Worm (Caenorhabditis elegans) whole organism, young adult: ENCODE measurements around the gene T28F3.11.

ENCODE experiments used
- B0261.1 ChIP-seq: sonication (generic microtip); optimal IDR thresholded peaks from 2 replicates; lab custom pipeline; 2016; ENCODE audit warnings: mild to moderate bottlenecking, missing genetic modification characterization, moderate library complexity, missing compliant biosample characterization
- C17E4.6 ChIP-seq: fragments of 200-800 bp; sonication (Bioruptor generic); IDR thresholded peaks from 2 replicates; pipeline ENCODE4 v1.3.6; 2022; ENCODE audit warnings: missing genetic modification reagents, missing genetic modification characterization, missing compliant biosample characterization
- D2030.7 ChIP-seq: fragments of 200-800 bp; sonication (Bioruptor generic); IDR thresholded peaks from 2 replicates; pipeline ENCODE4 v1.3.6; 2022; ENCODE audit warnings: missing genetic modification reagents, missing genetic modification characterization, missing compliant biosample characterization
- F10E7.11 ChIP-seq: sonication (generic microtip); optimal IDR thresholded peaks from 2 replicates; lab custom pipeline; 2017; ENCODE audit warnings: mild to moderate bottlenecking, missing genetic modification characterization, moderate library complexity, missing compliant biosample characterization
- F52B5.7 ChIP-seq: sonication (generic microtip); optimal IDR thresholded peaks from 2 replicates; lab custom pipeline; 2016; ENCODE audit warnings: mild to moderate bottlenecking, missing genetic modification characterization, missing compliant biosample characterization
- F55B11.4 ChIP-seq: sonication (generic microtip); optimal IDR thresholded peaks from 2 replicates; lab custom pipeline; 2016; ENCODE audit warnings: missing compliant biosample characterization, missing genetic modification characterization, borderline replicate concordance; ENCODE audit not compliant: insufficient read depth
- F57A8.1 ChIP-seq: fragments of 200-800 bp; sonication (Bioruptor generic); optimal IDR thresholded peaks from 2 replicates; lab custom pipeline; 2018; ENCODE audit warnings: mild to moderate bottlenecking, missing genetic modification characterization, moderate library complexity, missing compliant biosample characterization
- T07F8.4 ChIP-seq: sonication (generic microtip); optimal IDR thresholded peaks from 2 replicates; lab custom pipeline; 2016; ENCODE audit warnings: mild to moderate bottlenecking, missing genetic modification characterization, moderate library complexity, missing compliant biosample characterization
- Y53G8AR.9 ChIP-seq: fragments of 200-800 bp; sonication (Bioruptor generic); conservative IDR thresholded peaks from 2 replicates; pipeline ENCODE4 v1.3.6; 2022; ENCODE audit warnings: missing genetic modification reagents, missing genetic modification characterization, missing compliant biosample characterization
- Y67H2A.10 ChIP-seq: fragments of 200-800 bp; sonication (Bioruptor generic); conservative IDR thresholded peaks from 2 replicates; pipeline ENCODE4 v1.3.6; 2022; ENCODE audit warnings: missing genetic modification reagents, missing genetic modification characterization, missing compliant biosample characterization
- Y95B8A.8 ChIP-seq: fragments of 200-800 bp; sonication (Bioruptor generic); IDR thresholded peaks from 2 replicates; pipeline ENCODE4 v1.3.6; 2022; ENCODE audit warnings: missing genetic modification reagents, missing genetic modification characterization, missing compliant biosample characterization
- ZK185.1 ChIP-seq: sonication (generic microtip); optimal IDR thresholded peaks from 2 replicates; lab custom pipeline; 2016; ENCODE audit warnings: mild to moderate bottlenecking, missing genetic modification characterization, missing compliant biosample characterization; ENCODE audit not compliant: poor library complexity, severe bottlenecking
- ama-1 ChIP-seq, 3 experiments: fragments of 150-350 bp in 1 of 3; sonication (generic microtip) in 2 of 3; optimal IDR thresholded peaks; 2 replicates each; lab custom pipeline; 2014 to 2018; ENCODE audit warnings: missing biosample characterization in 2 of 3, missing genetic modification characterization in 2 of 3, missing genetic modification reagents in 2 of 3
- aptf-2 ChIP-seq: fragments of 200-800 bp; sonication (Bioruptor generic); conservative IDR thresholded peaks from 2 replicates; pipeline ENCODE4 v1.3.6; 2022; ENCODE audit warnings: missing genetic modification reagents, missing genetic modification characterization, missing compliant biosample characterization
- aptf-3 ChIP-seq: fragments of 200-800 bp; sonication (Bioruptor generic); IDR thresholded peaks from 2 replicates; pipeline ENCODE4 v1.3.6; 2022; ENCODE audit warnings: missing genetic modification characterization, missing compliant biosample characterization
- atf-7 ChIP-seq: sonication (generic microtip); optimal IDR thresholded peaks from 2 replicates; lab custom pipeline; 2017; ENCODE audit warnings: mild to moderate bottlenecking, missing genetic modification characterization, missing compliant biosample characterization
- athp-1 ChIP-seq: sonication (generic microtip); optimal IDR thresholded peaks from 2 replicates; lab custom pipeline; 2017; ENCODE audit warnings: mild to moderate bottlenecking, missing genetic modification characterization, missing compliant biosample characterization
- attf-5 ChIP-seq: fragments of 200-800 bp; sonication (Bioruptor generic); optimal IDR thresholded peaks from 2 replicates; lab custom pipeline; 2018; ENCODE audit warnings: mild to moderate bottlenecking, missing genetic modification characterization, missing compliant biosample characterization
- attf-6 ChIP-seq: fragments of 200-800 bp; sonication (Bioruptor generic); IDR thresholded peaks from 2 replicates; pipeline ENCODE4 v1.3.6; 2022; ENCODE audit warnings: missing genetic modification reagents, missing genetic modification characterization, missing compliant biosample characterization
- ccch-3 ChIP-seq: fragments of 200-800 bp; sonication (Bioruptor generic); optimal IDR thresholded peaks from 2 replicates; lab custom pipeline; 2018; ENCODE audit warnings: mild to moderate bottlenecking, missing genetic modification characterization, missing compliant biosample characterization
- ceh-40 ChIP-seq: fragments of 200-800 bp; sonication (Bioruptor generic); IDR thresholded peaks from 2 replicates; pipeline ENCODE4 v1.3.6; 2022; ENCODE audit warnings: missing genetic modification characterization, missing compliant biosample characterization
- ceh-58 ChIP-seq: fragments of 200-800 bp; sonication (Bioruptor generic); IDR thresholded peaks from 2 replicates; pipeline ENCODE4 v1.3.6; 2022; ENCODE audit warnings: missing genetic modification characterization, missing compliant biosample characterization
- die-1 ChIP-seq: sonication (generic microtip); optimal IDR thresholded peaks from 2 replicates; lab custom pipeline; 2016; ENCODE audit warnings: missing genotype, mild to moderate bottlenecking, missing genetic modification characterization, missing compliant biosample characterization
- dpl-1 ChIP-seq: fragments of 150-350 bp; optimal IDR thresholded peaks from 2 replicates; lab custom pipeline; 2014; ENCODE audit warnings: missing biosample characterization, missing genetic modification reagents, missing genetic modification characterization
- egl-18 ChIP-seq: fragments of 200-800 bp; sonication (Bioruptor generic); IDR thresholded peaks from 2 replicates; pipeline ENCODE4 v1.3.6; 2022; ENCODE audit warnings: missing genetic modification reagents, missing genetic modification characterization, missing compliant biosample characterization
- fkh-3 ChIP-seq: sonication (generic microtip); optimal IDR thresholded peaks from 2 replicates; lab custom pipeline; 2016; ENCODE audit warnings: mild to moderate bottlenecking, missing genetic modification characterization, missing compliant biosample characterization
- gei-17 ChIP-seq: fragments of 200-800 bp; sonication (Bioruptor generic); optimal IDR thresholded peaks from 2 replicates; lab custom pipeline; 2018; ENCODE audit warnings: mild to moderate bottlenecking, missing genetic modification characterization, missing compliant biosample characterization
- hrde-1 ChIP-seq: sonication (generic microtip); optimal IDR thresholded peaks from 2 replicates; lab custom pipeline; 2016; ENCODE audit warnings: missing genetic modification characterization, mild to moderate bottlenecking, missing compliant biosample characterization, moderate library complexity, missing genotype, missing genetic modification reagents, borderline replicate concordance
- lin-54 ChIP-seq: fragments of 200-800 bp; sonication (Bioruptor generic); optimal IDR thresholded peaks from 2 replicates; lab custom pipeline; 2018; ENCODE audit warnings: mild to moderate bottlenecking, missing genetic modification characterization, missing compliant biosample characterization
- lir-1 ChIP-seq: fragments of 200-800 bp; sonication (Bioruptor generic); conservative IDR thresholded peaks from 2 replicates; pipeline ENCODE4 v1.3.6; 2022; ENCODE audit warnings: missing genetic modification reagents, missing genetic modification characterization, missing compliant biosample characterization
- lsy-27 ChIP-seq: sonication (generic microtip); optimal IDR thresholded peaks from 2 replicates; lab custom pipeline; 2017; ENCODE audit warnings: missing genetic modification characterization, mild to moderate bottlenecking, missing compliant biosample characterization, antibody characterized with exemption, missing genotype, borderline replicate concordance; ENCODE audit not compliant: insufficient read depth
- madf-3 ChIP-seq: fragments of 200-800 bp; sonication (Bioruptor generic); IDR thresholded peaks from 2 replicates; pipeline ENCODE4 v1.3.6; 2022; ENCODE audit warnings: missing genetic modification reagents, missing genetic modification characterization, missing compliant biosample characterization
- mes-4 ChIP-seq: sonication (generic microtip); optimal IDR thresholded peaks from 2 replicates; lab custom pipeline; 2016; ENCODE audit warnings: missing genotype, missing genetic modification characterization, missing compliant biosample characterization
- mxl-1 ChIP-seq: sonication (generic microtip); optimal IDR thresholded peaks from 2 replicates; lab custom pipeline; 2016; ENCODE audit warnings: missing genetic modification characterization, missing compliant biosample characterization
- nhr-27 ChIP-seq: fragments of 200-800 bp; sonication (Bioruptor generic); optimal IDR thresholded peaks from 2 replicates; lab custom pipeline; 2018; ENCODE audit warnings: mild to moderate bottlenecking, missing genetic modification characterization, moderate library complexity, missing compliant biosample characterization
- nhr-80 ChIP-seq: sonication (generic microtip); optimal IDR thresholded peaks from 2 replicates; lab custom pipeline; 2016; ENCODE audit warnings: missing genetic modification characterization, missing compliant biosample characterization
- nhr-90 ChIP-seq: sonication (generic microtip); optimal IDR thresholded peaks from 2 replicates; lab custom pipeline; 2016; ENCODE audit warnings: missing genotype, mild to moderate bottlenecking, missing genetic modification characterization, missing compliant biosample characterization
- pha-4 ChIP-seq: fragments of 150-350 bp; sonication (generic microtip); optimal IDR thresholded peaks from 2 replicates; lab custom pipeline; 2014; ENCODE audit warnings: missing biosample characterization, missing genetic modification reagents, missing genetic modification characterization
- repo-1 ChIP-seq: sonication (generic microtip); optimal IDR thresholded peaks from 2 replicates; lab custom pipeline; 2017; ENCODE audit warnings: mild to moderate bottlenecking, missing genetic modification characterization, missing compliant biosample characterization
- sdz-38 ChIP-seq: sonication (generic microtip); optimal IDR thresholded peaks from 2 replicates; lab custom pipeline; 2016; ENCODE audit warnings: missing genotype, missing genetic modification characterization, missing compliant biosample characterization
- snpc-1.1 ChIP-seq: sonication (generic microtip); optimal IDR thresholded peaks from 2 replicates; lab custom pipeline; 2017; ENCODE audit warnings: missing genetic modification characterization, mild to moderate bottlenecking, missing compliant biosample characterization, antibody characterized with exemption, moderate library complexity, missing genotype, missing genetic modification reagents; ENCODE audit not compliant: insufficient read depth
- snpc-1.3 ChIP-seq: sonication (generic microtip); optimal IDR thresholded peaks from 2 replicates; lab custom pipeline; 2017; ENCODE audit warnings: missing genetic modification characterization, mild to moderate bottlenecking, missing compliant biosample characterization, antibody characterized with exemption, moderate library complexity, missing genotype, missing genetic modification reagents; ENCODE audit not compliant: insufficient read depth
- unc-130 ChIP-seq: sonication (generic microtip); optimal IDR thresholded peaks from 2 replicates; lab custom pipeline; 2016; ENCODE audit warnings: missing genetic modification reagents, missing genetic modification characterization, missing compliant biosample characterization
- xnd-1 ChIP-seq: sonication (generic microtip); optimal IDR thresholded peaks from 2 replicates; lab custom pipeline; 2016; ENCODE audit warnings: missing genotype, missing genetic modification reagents, missing genetic modification characterization, missing compliant biosample characterization
- zfh-2 ChIP-seq: fragments of 200-800 bp; sonication (Bioruptor generic); conservative IDR thresholded peaks from 2 replicates; pipeline ENCODE4 v1.3.6; 2022; ENCODE audit warnings: missing genetic modification reagents, missing genetic modification characterization, missing compliant biosample characterization
- ztf-28 ChIP-seq: fragments of 200-800 bp; sonication (Bioruptor generic); IDR thresholded peaks from 2 replicates; pipeline ENCODE4 v1.3.6; 2022; ENCODE audit warnings: missing genetic modification reagents, missing genetic modification characterization, missing compliant biosample characterization
- ztf-3 ChIP-seq: fragments of 200-800 bp; sonication (Bioruptor generic); optimal IDR thresholded peaks from 2 replicates; lab custom pipeline; 2018; ENCODE audit warnings: mild to moderate bottlenecking, missing genetic modification characterization, missing compliant biosample characterization
- ztf-6 ChIP-seq: fragments of 200-800 bp; sonication (Bioruptor generic); IDR thresholded peaks from 2 replicates; pipeline ENCODE4 v1.3.6; 2022; ENCODE audit warnings: missing genetic modification reagents, missing genetic modification characterization, missing compliant biosample characterization

Gene T28F3.11

DNA sequence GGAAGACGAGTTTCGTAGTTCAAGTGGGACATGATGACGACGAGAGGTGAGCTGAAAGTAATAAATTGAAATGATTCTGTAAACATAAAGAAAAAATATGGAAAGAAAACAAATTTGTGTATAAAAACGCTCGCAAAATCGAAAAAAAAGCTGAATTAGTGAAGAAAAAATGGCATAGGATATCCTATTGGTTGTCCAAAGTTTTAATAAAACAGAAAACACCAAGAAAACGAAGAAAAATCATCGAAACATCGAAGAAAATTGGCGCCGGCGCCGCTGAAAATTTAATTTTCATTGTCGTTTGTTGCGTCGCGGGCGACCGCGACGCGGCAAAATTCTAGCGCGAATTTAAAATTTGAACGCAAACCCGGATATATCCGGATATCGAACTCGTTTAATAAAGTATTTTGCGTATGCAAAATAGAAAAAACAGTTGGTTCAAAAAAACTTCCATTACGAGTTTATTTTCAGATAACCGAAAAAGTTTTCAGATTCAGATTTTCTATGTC is 17.8 kb downstream of the T28F3.11 start, which contains the start of gene gln-5 (continued):
- no peak for TF ChIP-seq ztf-28 (GFP tag; lab: Robert Waterston, UW)
- TF ChIP-seq gei-17 (GFP tag; lab: Kevin White, UChicago): no peak
- peak; percentile 96 for TF ChIP-seq madf-3 (GFP tag; lab: Robert Waterston, UW)
- no peak for TF ChIP-seq zfh-2 (GFP tag; lab: Robert Waterston, UW)
- no peak for TF ChIP-seq mxl-1 (tag; lab: Kevin White, UChicago)
- TF ChIP-seq nhr-80 (tag; lab: Kevin White, UChicago): no peak
- peak; percentile 97 for TF ChIP-seq D2030.7 (GFP tag; lab: Robert Waterston, UW)
- TF ChIP-seq aptf-3 (GFP tag; lab: Robert Waterston, UW): no peak
- 0 out of 2 replicates have a peak, but pooled peaks have one; percentile 66 for TF ChIP-seq Y95B8A.8 (GFP tag; lab: Robert Waterston, UW)
- TF ChIP-seq athp-1 (tag; lab: Kevin White, UChicago): peak; percentile 16
- no peak for TF ChIP-seq F55B11.4
- peak; percentile 90 for TF ChIP-seq dpl-1 (GFP tag; lab: Kevin White, UChicago)
- TF ChIP-seq ama-1 (optimal IDR thresholded peaks at IDR 0.05; lab: Kevin White, UChicago): no peak
- TF ChIP-seq ama-1 (GFP tag; optimal IDR thresholded peaks at IDR 0.05; lab: Kevin White, UChicago): no peak
- TF ChIP-seq repo-1: no peak
- TF ChIP-seq F10E7.11 (tag; lab: Kevin White, UChicago): no peak
- no peak for TF ChIP-seq egl-18 (GFP tag; lab: Robert Waterston, UW)
- TF ChIP-seq die-1 (tag; lab: Kevin White, UChicago): no peak
- no peak for TF ChIP-seq attf-5
- TF ChIP-seq aptf-2: no peak
- TF ChIP-seq ztf-3 (GFP tag; lab: Kevin White, UChicago): no peak
- TF ChIP-seq B0261.1: no peak
- TF ChIP-seq ztf-6 (GFP tag; lab: Robert Waterston, UW): no peak
- TF ChIP-seq F57A8.1 (GFP tag; lab: Kevin White, UChicago): no peak
- TF ChIP-seq T07F8.4 (tag; lab: Kevin White, UChicago): no peak
- no peak for TF ChIP-seq ceh-58 (GFP tag; lab: Robert Waterston, UW)
- TF ChIP-seq fkh-3: no peak
- no peak for TF ChIP-seq nhr-90
- TF ChIP-seq sdz-38 (tag; lab: Kevin White, UChicago): no peak
- peak; percentile 41 for TF ChIP-seq snpc-1.3 (tag; lab: Kevin White, UChicago)
- TF ChIP-seq atf-7: no peak
- peak; percentile 79 for TF ChIP-seq lin-54 (GFP tag; lab: Kevin White, UChicago)
- peak; percentile 87 for TF ChIP-seq C17E4.6 (GFP tag; lab: Robert Waterston, UW)
- no peak for TF ChIP-seq snpc-1.1 (tag; lab: Kevin White, UChicago)
- no peak for TF ChIP-seq ZK185.1
- TF ChIP-seq xnd-1 (tag; lab: Kevin White, UChicago): peak; percentile 93
- no peak for TF ChIP-seq unc-130 (GFP tag; lab: Kevin White, UChicago)
- TF ChIP-seq pha-4: no peak
- no peak for TF ChIP-seq F52B5.7 (tag; lab: Kevin White, UChicago)
- no peak; the same call in 1 of the 2 replicates for TF ChIP-seq lir-1 (GFP tag; lab: Robert Waterston, UW)
- no peak for TF ChIP-seq nhr-27 (tag; lab: Kevin White, UChicago)
- peak; percentile 88 for TF ChIP-seq attf-6 (GFP tag; lab: Robert Waterston, UW)
- no peak for TF ChIP-seq mes-4 (tag; lab: Kevin White, UChicago)
- no peak for TF ChIP-seq Y53G8AR.9 (GFP tag; lab: Robert Waterston, UW)
- no peak for TF ChIP-seq ccch-3 (GFP tag; lab: Kevin White, UChicago)
- TF ChIP-seq lsy-27: no peak
- TF ChIP-seq Y67H2A.10: no peak
- TF ChIP-seq hrde-1 (tag; lab: Kevin White, UChicago): no peak
- no peak for TF ChIP-seq ceh-40 (GFP tag; lab: Robert Waterston, UW)
